Fruit fly (Drosophila melanogaster) whole organism, adult: Measurements from ENCODE around the gene Sgsh.

ENCODE experiments used
- CG12768 ChIP-seq: fragments of 200-800 bp; sonication (Bioruptor generic); optimal IDR thresholded peaks from 2 replicates; lab custom pipeline; 2017; ENCODE audit warnings: missing biosample characterization, missing genetic modification characterization, mild to moderate bottlenecking, moderate library complexity, missing genetic modification reagents
- CG33017 ChIP-seq: fragments of 200-800 bp; sonication (Bioruptor generic); optimal IDR thresholded peaks from 2 replicates; lab custom pipeline; 2018; ENCODE audit warnings: missing biosample characterization, mild to moderate bottlenecking, missing genetic modification characterization, moderate library complexity
- CG7101 ChIP-seq: fragments of 200-800 bp; sonication (Bioruptor generic); optimal IDR thresholded peaks from 2 replicates; lab custom pipeline; 2018; ENCODE audit warnings: missing biosample characterization, mild to moderate bottlenecking, missing genetic modification characterization, moderate library complexity
- bab1 ChIP-seq: fragments of 200-800 bp; sonication (Bioruptor generic); optimal IDR thresholded peaks from 3 replicates; lab custom pipeline; 2019; ENCODE audit warnings: missing biosample characterization, mild to moderate bottlenecking, missing genetic modification characterization, moderate library complexity
- ovo ChIP-seq: fragments of 200-800 bp; sonication (Bioruptor generic); optimal IDR thresholded peaks from 2 replicates; lab custom pipeline; 2016; ENCODE audit warnings: missing biosample characterization, missing genetic modification characterization
- tj ChIP-seq: fragments of 200-800 bp; sonication (Bioruptor generic); optimal IDR thresholded peaks from 3 replicates; lab custom pipeline; 2017; ENCODE audit warnings: missing biosample characterization, mild to moderate bottlenecking, missing genetic modification characterization, moderate library complexity

DNA sequence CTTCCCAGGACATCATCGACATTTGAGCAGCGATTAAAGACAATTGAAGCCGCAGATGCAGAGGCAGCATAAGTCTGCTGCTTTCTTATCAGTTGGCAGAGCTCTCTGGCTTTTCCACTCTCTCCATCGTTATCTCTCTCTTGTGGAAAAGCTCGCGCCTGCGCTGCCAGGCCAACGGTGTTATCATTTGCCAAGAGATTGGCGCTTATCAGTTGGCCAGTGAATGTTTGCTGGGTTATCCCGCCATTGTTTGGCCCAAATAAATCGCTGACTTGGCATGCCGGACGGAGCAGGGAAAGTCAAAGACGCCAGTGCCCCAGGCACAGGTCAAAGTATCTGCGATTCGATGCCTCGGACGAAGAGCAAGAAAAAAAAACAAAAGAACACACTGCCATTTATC is 36.4 kb upstream of the Sgsh start:
- TF ChIP-seq CG33017 (no peak), bab1 (no peak), CG12768 (no peak), tj (no peak), CG7101 (tag; lab: Kevin White, UChicago) (no peak), ovo (GFP tag; lab: Kevin White, UChicago) (no peak)
